Fruit fly (Drosophila melanogaster) whole organism, wandering third instar larva: ENCODE measurements around the gene rdgA.

ENCODE experiments used
- Abd-B ChIP-seq: fragments of >200 bp; optimal IDR thresholded peaks from 2 replicates; lab custom pipeline; 2017; ENCODE audit warnings: missing biosample characterization, missing genetic modification characterization
- CG32264 ChIP-seq: fragments of 200-800 bp; sonication (Bioruptor generic); optimal IDR thresholded peaks from 2 replicates; lab custom pipeline; 2016; ENCODE audit warnings: missing biosample characterization, missing genetic modification characterization
- CrebA ChIP-seq: fragments of 200-800 bp; sonication (Bioruptor generic); optimal IDR thresholded peaks from 2 replicates; lab custom pipeline; 2016; ENCODE audit warnings: missing biosample characterization, mild to moderate bottlenecking, missing genetic modification characterization, borderline replicate concordance
- Dfd ChIP-seq: fragments of >200 bp; optimal IDR thresholded peaks from 2 replicates; lab custom pipeline; 2017; ENCODE audit warnings: missing biosample characterization, missing genetic modification characterization
- Dif ChIP-seq: fragments of 200-275, 200-300 bp; sonication (Bioruptor generic); optimal IDR thresholded peaks from 2 replicates; lab custom pipeline; 2018; ENCODE audit warnings: missing biosample characterization, missing genetic modification characterization; ENCODE audit not compliant: partially characterized antibody
- GATAd ChIP-seq: sonication (Bioruptor generic); optimal IDR thresholded peaks from 2 replicates; lab custom pipeline; 2016; ENCODE audit warnings: missing biosample characterization, missing genetic modification characterization
- HLH106 ChIP-seq: fragments of 200-800 bp; optimal IDR thresholded peaks from 3 replicates; lab custom pipeline; 2019; ENCODE audit warnings: missing biosample characterization, mild to moderate bottlenecking, missing genetic modification characterization, moderate library complexity
- Hnf4 ChIP-seq: fragments of 200-800 bp; sonication (Bioruptor generic); optimal IDR thresholded peaks from 2 replicates; lab custom pipeline; 2016; ENCODE audit warnings: missing biosample characterization, mild to moderate bottlenecking, missing genetic modification characterization
- Hr83 ChIP-seq: fragments of 200-300 bp; sonication (Bioruptor generic); optimal IDR thresholded peaks from 2 replicates; lab custom pipeline; 2016; ENCODE audit warnings: missing biosample characterization, mild to moderate bottlenecking, missing genetic modification characterization, moderate library complexity; ENCODE audit not compliant: poor library complexity, severe bottlenecking
- Jra ChIP-seq: sonication (Bioruptor generic); optimal IDR thresholded peaks from 2 replicates; lab custom pipeline; 2016; ENCODE audit warnings: missing biosample characterization, missing genetic modification characterization
- Mio ChIP-seq: sonication (Bioruptor generic); optimal IDR thresholded peaks from 2 replicates; lab custom pipeline; 2016; ENCODE audit warnings: missing biosample characterization, missing genetic modification characterization
- Myc ChIP-seq: fragments of >200 bp; optimal IDR thresholded peaks from 2 replicates; lab custom pipeline; 2017
- N ChIP-seq: fragments of >200 bp; optimal IDR thresholded peaks from 2 replicates; lab custom pipeline; 2018; ENCODE audit warnings: missing biosample characterization, missing external identifiers, missing genetic modification characterization
- OdsH ChIP-seq: fragments of 200-800 bp; sonication (Bioruptor generic); optimal IDR thresholded peaks from 2 replicates; lab custom pipeline; 2016; ENCODE audit warnings: missing biosample characterization, mild to moderate bottlenecking, missing genetic modification characterization
- Sp1 ChIP-seq: fragments of 200-800 bp; sonication (Bioruptor generic); optimal IDR thresholded peaks from 3 replicates; lab custom pipeline; 2019; ENCODE audit warnings: missing biosample characterization, mild to moderate bottlenecking, missing genetic modification characterization, moderate library complexity
- Vsx2 ChIP-seq: fragments of 200-300, 225-300 bp; sonication (Bioruptor generic); optimal IDR thresholded peaks from 2 replicates; lab custom pipeline; 2018; ENCODE audit warnings: missing biosample characterization, missing genetic modification characterization; ENCODE audit not compliant: partially characterized antibody
- br ChIP-seq: fragments of 200-800 bp; sonication (Bioruptor generic); optimal IDR thresholded peaks from 2 replicates; lab custom pipeline; 2016; ENCODE audit warnings: missing biosample characterization, missing genetic modification characterization
- brk ChIP-seq: fragments of 200-800 bp; sonication (Bioruptor generic); optimal IDR thresholded peaks from 2 replicates; lab custom pipeline; 2016; ENCODE audit warnings: missing biosample characterization, mild to moderate bottlenecking, missing genetic modification characterization
- dl ChIP-seq, 2 experiments: fragments of 175-275, 200-275 bp in 1 of 2; fragments of 200-275 bp in 1 of 2; sonication (Bioruptor generic); optimal IDR thresholded peaks; lab custom pipeline; 2018; ENCODE audit warnings: mild to moderate bottlenecking in 2 of 2, missing biosample characterization in 2 of 2, missing genetic modification characterization in 2 of 2, moderate library complexity in 2 of 2; ENCODE audit not compliant: partially characterized antibody in 2 of 2, insufficient read depth in 1 of 2
- dmrt93B ChIP-seq: fragments of 200-800 bp; sonication (Bioruptor generic); optimal IDR thresholded peaks from 2 replicates; lab custom pipeline; 2018; ENCODE audit warnings: missing biosample characterization, mild to moderate bottlenecking, missing genetic modification characterization
- ey ChIP-seq: fragments of 200-800 bp; sonication (Bioruptor generic); optimal IDR thresholded peaks from 2 replicates; lab custom pipeline; 2016; ENCODE audit warnings: missing biosample characterization, missing genetic modification characterization
- foxo ChIP-seq, 2 experiments: fragments of 200-800 bp; sonication (Bioruptor generic); optimal IDR thresholded peaks; 2 replicates in 1 of 2; 3 replicates in 1 of 2; lab custom pipeline; 2016 to 2017; ENCODE audit warnings: missing biosample characterization in 2 of 2, missing genetic modification characterization in 2 of 2
- fru ChIP-seq: fragments of 200-800 bp; sonication (Bioruptor generic); optimal IDR thresholded peaks from 3 replicates; lab custom pipeline; 2016; ENCODE audit warnings: missing biosample characterization, mild to moderate bottlenecking, missing genetic modification characterization
- h ChIP-seq: fragments of 200-800 bp; sonication (Bioruptor generic); optimal IDR thresholded peaks from 3 replicates; lab custom pipeline; 2016; ENCODE audit warnings: missing biosample characterization, mild to moderate bottlenecking, missing genetic modification characterization
- lola ChIP-seq: fragments of >200 bp; optimal IDR thresholded peaks from 2 replicates; lab custom pipeline; 2017; ENCODE audit warnings: missing biosample characterization, missing genetic modification characterization
- pan ChIP-seq: fragments of >200 bp; optimal IDR thresholded peaks from 2 replicates; lab custom pipeline; 2017
- rgr ChIP-seq: fragments of 200-800 bp; sonication (Bioruptor generic); optimal IDR thresholded peaks from 3 replicates; lab custom pipeline; 2016; ENCODE audit warnings: missing biosample characterization, mild to moderate bottlenecking, missing genetic modification characterization
- sage ChIP-seq: fragments of 200-800 bp; sonication (Bioruptor generic); optimal IDR thresholded peaks from 2 replicates; lab custom pipeline; 2016; ENCODE audit warnings: missing biosample characterization, mild to moderate bottlenecking, missing genetic modification characterization
- sv ChIP-seq: fragments of 200-800 bp; sonication (Bioruptor generic); optimal IDR thresholded peaks from 3 replicates; lab custom pipeline; 2016; ENCODE audit warnings: missing biosample characterization, missing genetic modification characterization
- tai ChIP-seq: sonication (Bioruptor generic); optimal IDR thresholded peaks from 2 replicates; lab custom pipeline; 2016; ENCODE audit warnings: missing biosample characterization, missing genetic modification characterization
- usp ChIP-seq: fragments of >200 bp; optimal IDR thresholded peaks from 2 replicates; lab custom pipeline; 2017; ENCODE audit warnings: missing biosample characterization, missing genetic modification characterization
- woc ChIP-seq: sonication (Bioruptor generic); optimal IDR thresholded peaks from 2 replicates; lab custom pipeline; 2016; ENCODE audit warnings: missing biosample characterization, mild to moderate bottlenecking, missing genetic modification characterization

The rdgA gene

dm6 chrX:9042457-9043045 lies 135.7 kb downstream of the rdgA start:
- TF ChIP-seq pan (lab: Kevin White, UChicago): no peak
- TF ChIP-seq Sp1 (GFP tag; lab: Kevin White, UChicago): peak; percentile 0
- no peak for TF ChIP-seq GATAd (GFP tag; lab: Kevin White, UChicago)
- no peak for TF ChIP-seq tai
- no peak for TF ChIP-seq usp (GFP tag; lab: Kevin White, UChicago)
- TF ChIP-seq sage: no peak
- TF ChIP-seq Jra: no peak
- TF ChIP-seq Hr83 (GFP tag; lab: Kevin White, UChicago): peak; percentile 44
- peak; percentile 37 for TF ChIP-seq Hnf4 (GFP tag; lab: Kevin White, UChicago)
- TF ChIP-seq fru (GFP tag; lab: Kevin White, UChicago): peak; percentile 67
- TF ChIP-seq HLH106: peak; percentile 50
- TF ChIP-seq rgr (GFP tag; lab: Kevin White, UChicago): peak; percentile 53
- TF ChIP-seq Abd-B (GFP tag; lab: Kevin White, UChicago): no peak
- TF ChIP-seq CrebA (GFP tag; lab: Kevin White, UChicago): peak; percentile 16
- peak in 1 of 2 experiments; percentile 45 for TF ChIP-seq foxo (GFP tag; optimal IDR thresholded peaks at IDR 0.05; lab: Kevin White, UChicago)
- no peak for TF ChIP-seq N (GFP tag; lab: Kevin White, UChicago)
- TF ChIP-seq brk: no peak
- peak; percentile 35 for TF ChIP-seq br (GFP tag; lab: Kevin White, UChicago)
- TF ChIP-seq OdsH (GFP tag; lab: Kevin White, UChicago): peak; percentile 27
- peak; percentile 40 for TF ChIP-seq ey (GFP tag; lab: Kevin White, UChicago)
- TF ChIP-seq Mio (GFP tag; lab: Kevin White, UChicago): no peak
- TF ChIP-seq Vsx2 (GFP tag; lab: Kevin White, UChicago): peak; percentile 76
- no peak for TF ChIP-seq woc (GFP tag; lab: Kevin White, UChicago)
- peak; percentile 59 for TF ChIP-seq h (GFP tag; lab: Kevin White, UChicago)
- no peak for TF ChIP-seq Myc (lab: Kevin White, UChicago)
- TF ChIP-seq dl (GFP tag; optimal IDR thresholded peaks at IDR 0.05; lab: Kevin White, UChicago; ENCODE audit: insufficient read depth in 1 of 2, partially characterized antibody in 2 of 2): peak; percentile 78 to 83
- peak; percentile 86 for TF ChIP-seq Dif (GFP tag; lab: Kevin White, UChicago)
- no peak for TF ChIP-seq sv (GFP tag; lab: Kevin White, UChicago)
- TF ChIP-seq, all 38 proteins: peak for 15

DNA sequence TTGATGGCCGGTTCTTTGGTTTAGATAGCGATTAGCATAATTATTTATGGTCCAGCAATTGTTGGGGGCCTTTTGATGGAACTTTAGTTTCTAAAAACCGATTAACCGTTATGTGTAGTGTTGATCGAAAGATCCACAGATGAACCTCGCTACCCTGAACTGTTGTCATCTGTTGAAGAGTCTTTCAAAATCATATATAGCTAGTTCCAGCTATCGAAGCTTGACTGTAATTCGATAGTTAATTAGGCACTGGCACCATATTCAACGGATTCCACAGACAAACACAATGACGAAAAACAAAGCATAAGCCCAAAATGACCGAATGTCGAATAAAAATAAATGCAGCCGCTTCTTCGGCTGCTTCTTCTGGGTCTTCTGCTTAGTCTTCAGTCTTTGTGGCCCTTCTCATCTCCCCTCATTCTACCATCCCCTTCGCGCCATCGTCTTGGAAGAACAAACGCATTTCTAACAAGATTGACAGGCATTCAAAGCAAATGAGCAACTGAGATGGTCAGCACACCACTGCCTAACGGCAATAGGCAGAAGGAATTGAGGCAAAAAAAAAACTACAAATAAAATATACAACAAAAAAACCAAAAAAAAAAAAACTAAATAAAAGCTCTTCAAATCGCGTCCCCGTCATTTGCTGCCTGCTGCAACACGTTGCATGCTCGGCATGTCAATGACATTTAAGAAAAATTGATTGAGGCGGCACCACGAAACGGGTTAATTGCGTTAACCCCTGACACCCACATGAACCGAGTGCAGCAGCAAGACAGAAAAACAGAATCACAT lies 137.0 kb downstream of the rdgA start:
- TF ChIP-seq usp (GFP tag; lab: Kevin White, UChicago) (no peak), OdsH (GFP tag; lab: Kevin White, UChicago) (no peak), rgr (GFP tag; lab: Kevin White, UChicago) (no peak), br (GFP tag; lab: Kevin White, UChicago) (no peak), brk (no peak), Myc (lab: Kevin White, UChicago) (no peak), Hnf4 (GFP tag; lab: Kevin White, UChicago) (no peak), Dfd (GFP tag; lab: Kevin White, UChicago) (no peak), Mio (GFP tag; lab: Kevin White, UChicago) (no peak), Sp1 (GFP tag; lab: Kevin White, UChicago) (no peak), CG32264 (GFP tag; lab: Kevin White, UChicago) (no peak)

dm6 chrX:9044857-9045256 lies 138.0 kb downstream of the rdgA start:
- TF ChIP-seq Sp1 (GFP tag; lab: Kevin White, UChicago) (peak; percentile 3), Dfd (GFP tag; lab: Kevin White, UChicago) (no peak), lola (no peak), rgr (GFP tag; lab: Kevin White, UChicago) (peak; percentile 1), dmrt93B (no peak), Hr83 (GFP tag; lab: Kevin White, UChicago) (peak; percentile 7)
